Worm (Caenorhabditis elegans): ENCODE data around the gene mak-1.

DNA sequence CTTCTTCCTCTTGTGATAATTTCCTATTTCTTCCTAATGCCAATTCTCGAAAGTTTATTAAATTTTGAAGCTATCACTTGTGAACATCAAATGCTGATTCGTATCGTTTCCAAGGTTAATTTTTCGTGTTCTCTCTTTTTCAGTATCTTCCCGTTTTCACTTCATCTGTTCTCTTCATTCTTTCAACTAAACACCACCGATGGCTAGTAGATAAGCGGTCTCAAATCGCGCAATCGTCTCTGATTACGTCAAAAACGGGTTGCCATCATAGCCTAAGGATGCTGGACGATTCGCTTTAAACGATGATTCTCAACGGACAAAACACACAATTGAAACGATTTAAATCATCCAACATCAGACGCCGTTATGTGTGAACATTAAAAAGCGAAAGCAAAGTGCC, 26.3 kb upstream of the mak-1 start:
- TF ChIP-seq nhr-179 (tag; optimal IDR thresholded peaks at IDR 0.05) = no peak
- no peak for TF ChIP-seq lin-35 (GFP tag; optimal IDR thresholded peaks at IDR 0.05)
- no peak for TF ChIP-seq lin-26 (GFP tag; IDR thresholded peaks at IDR 0.05)
- no peak for TF ChIP-seq akir-1 (GFP tag; optimal IDR thresholded peaks at IDR 0.05)
- TF ChIP-seq F10E7.11 (tag; optimal IDR thresholded peaks at IDR 0.05) = no peak
- TF ChIP-seq sea-2 (GFP tag; IDR thresholded peaks at IDR 0.05) = no peak
- TF ChIP-seq sdz-38 (tag; optimal IDR thresholded peaks at IDR 0.05) = no peak
